Worm (Caenorhabditis elegans): ENCODE measurements around the gene ttr-46.
A peak's percentile ranks its signal among the peaks of the same experiment; 100 is the strongest.

The ttr-46 gene

ce11 chrV:9970119-9970518, 19.1 kb downstream of the ttr-46 start (continued):
- TF ChIP-seq jun-1 (tag; optimal IDR thresholded peaks at IDR 0.05) (peak; percentile 4), mab-9 (GFP tag; IDR thresholded peaks at IDR 0.05) (0 out of 2 replicates have a peak, but pooled peaks have one; percentile 33), lin-15B (tag; optimal IDR thresholded peaks at IDR 0.05) (peak; percentile 36), tbx-2 (tag; optimal IDR thresholded peaks at IDR 0.05) (peak; percentile 69), nhr-77 (tag; optimal IDR thresholded peaks at IDR 0.05) (peak; percentile 65), unc-62 (GFP tag; optimal IDR thresholded peaks at IDR 0.05) (no peak), ceh-8 (GFP tag; optimal IDR thresholded peaks at IDR 0.05) (peak; percentile 17), snpc-4 (tag; optimal IDR thresholded peaks at IDR 0.05) (peak; percentile 10), rnt-1 (tag; optimal IDR thresholded peaks at IDR 0.05) (peak; percentile 76), blmp-1 (tag; optimal IDR thresholded peaks at IDR 0.05) (no peak), nhr-47 (tag; optimal IDR thresholded peaks at IDR 0.05) (peak; percentile 69), sup-37 (GFP tag; optimal IDR thresholded peaks at IDR 0.05) (no peak), elt-2 (tag; optimal IDR thresholded peaks at IDR 0.05) (no peak), ces-1 (GFP tag; optimal IDR thresholded peaks at IDR 0.05) (no peak), lsy-2 (tag; optimal IDR thresholded peaks at IDR 0.05) (peak; percentile 49 to 52), lin-39 (tag; optimal IDR thresholded peaks at IDR 0.05) (no peak), mef-2 (tag; optimal IDR thresholded peaks at IDR 0.05) (no peak), hlh-4 (tag; optimal IDR thresholded peaks at IDR 0.05) (no peak), ceh-88 (GFP tag; IDR thresholded peaks at IDR 0.05) (0 out of 2 replicates have a peak, but pooled peaks have one; percentile 44), nhr-11 (tag; optimal IDR thresholded peaks at IDR 0.05) (no peak), C04F5.9 (tag; optimal IDR thresholded peaks at IDR 0.05) (peak; percentile 22), dsc-1 (tag; optimal IDR thresholded peaks at IDR 0.05) (peak; percentile 63), unc-130 (tag; optimal IDR thresholded peaks at IDR 0.05) (peak; percentile 77), zip-4 (GFP tag; optimal IDR thresholded peaks at IDR 0.05) (no peak), fkh-8 (tag; optimal IDR thresholded peaks at IDR 0.05) (peak; percentile 48), C16A3.4 (tag; optimal IDR thresholded peaks at IDR 0.05) (peak; percentile 54), unc-98 (GFP tag; IDR thresholded peaks at IDR 0.05) (no peak), skn-1 (tag; optimal IDR thresholded peaks at IDR 0.05) (peak; percentile 76), pag-3 (tag; optimal IDR thresholded peaks at IDR 0.05; ENCODE audit: borderline replicate concordance, insufficient read depth) (no peak), lin-13 (GFP tag; optimal IDR thresholded peaks at IDR 0.05) (no peak), nhr-19 (GFP tag; conservative IDR thresholded peaks at IDR 0.05) (peak; percentile 64)

ce11 chrV:9974264-9974663, 23.2 kb downstream of the ttr-46 start:
- no peak for TF ChIP-seq fkh-4 (tag; optimal IDR thresholded peaks at IDR 0.05; ENCODE audit: borderline replicate concordance)
- TF ChIP-seq isw-1 (GFP tag; IDR thresholded peaks at IDR 0.05) = peak; percentile 13; the same call in 1 of the 2 replicates
- no peak for TF ChIP-seq nhr-71 (tag; optimal IDR thresholded peaks at IDR 0.05)
- no peak for TF ChIP-seq efl-1 (optimal IDR thresholded peaks at IDR 0.05)
- TF ChIP-seq efl-1 (GFP tag; optimal IDR thresholded peaks at IDR 0.05 in 1 of 2) = peak in 1 of 2 experiments; percentile 72
- TF ChIP-seq Y116A8C.19 (tag; optimal IDR thresholded peaks at IDR 0.05; ENCODE audit: borderline replicate concordance) = no peak
- peak; percentile 31 for TF ChIP-seq nhr-47 (tag; optimal IDR thresholded peaks at IDR 0.05)
- no peak for TF ChIP-seq tlp-1 (tag; optimal IDR thresholded peaks at IDR 0.05)
- TF ChIP-seq pax-3 (tag; optimal IDR thresholded peaks at IDR 0.05) = no peak
- TF ChIP-seq lin-14 (GFP tag; optimal IDR thresholded peaks at IDR 0.05) = peak; percentile 82
- TF ChIP-seq egl-13 (tag; optimal IDR thresholded peaks at IDR 0.05) = peak; percentile 17
- TF ChIP-seq elt-3 (tag; optimal IDR thresholded peaks at IDR 0.05) = no peak
- TF ChIP-seq unc-30 (tag; optimal IDR thresholded peaks at IDR 0.05) = no peak
- TF ChIP-seq hlh-4 (tag; optimal IDR thresholded peaks at IDR 0.05) = no peak
- TF ChIP-seq ceh-82 (tag; optimal IDR thresholded peaks at IDR 0.05) = peak in 1 of 3 experiments; percentile 10
- TF ChIP-seq swsn-7 (tag; optimal IDR thresholded peaks at IDR 0.05) = no peak
- TF ChIP-seq mdl-1 (tag; optimal IDR thresholded peaks at IDR 0.05) = no peak
- TF ChIP-seq C34B4.2 (tag; optimal IDR thresholded peaks at IDR 0.05) = no peak
- no peak for TF ChIP-seq lin-15B (tag; optimal IDR thresholded peaks at IDR 0.05)
- no peak for TF ChIP-seq lin-39 (tag; optimal IDR thresholded peaks at IDR 0.05)
- TF ChIP-seq fkh-8 (tag; optimal IDR thresholded peaks at IDR 0.05) = peak; percentile 35
- TF ChIP-seq fkh-10 (GFP tag; optimal IDR thresholded peaks at IDR 0.05) = peak; percentile 67
